Worm (Caenorhabditis elegans): ENCODE data around the gene lido-9.

- TF ChIP-seq R02D3.7 (tag; optimal IDR thresholded peaks at IDR 0.05) (no peak), lsy-12 (tag; optimal IDR thresholded peaks at IDR 0.05) (no peak), fos-1 (tag; optimal IDR thresholded peaks at IDR 0.05) (no peak), ceh-16 (tag; optimal IDR thresholded peaks at IDR 0.05) (no peak), fkh-10 (GFP tag; optimal IDR thresholded peaks at IDR 0.05) (no peak), unc-39 (tag; optimal IDR thresholded peaks at IDR 0.05) (no peak), ztf-11 (tag; optimal IDR thresholded peaks at IDR 0.05) (no peak), nhr-237 (tag; optimal IDR thresholded peaks at IDR 0.05) (no peak), lin-15B (tag; optimal IDR thresholded peaks at IDR 0.05) (no peak), egl-27 (tag; optimal IDR thresholded peaks at IDR 0.05) (no peak), unc-62 (GFP tag; optimal IDR thresholded peaks at IDR 0.05) (no peak), nhr-28 (tag; optimal IDR thresholded peaks at IDR 0.05) (no peak), nhr-25 (tag; optimal IDR thresholded peaks at IDR 0.05) (no peak)
These were observed 10.5 kb upstream of the lido-9 start for ce11 chrII:2990089-2990488.

Data from whole organism, L3 larva.